Worm (Caenorhabditis elegans): ENCODE data around the gene fos-1.

- TF ChIP-seq tab-1 (GFP tag; IDR thresholded peaks at IDR 0.05) (no peak), flt-1 (GFP tag; IDR thresholded peaks at IDR 0.05) (no peak), T22C8.4 (GFP tag; IDR thresholded peaks at IDR 0.05) (no peak), ztf-23 (GFP tag; IDR thresholded peaks at IDR 0.05) (no peak), ref-1 (GFP tag; conservative IDR thresholded peaks at IDR 0.05) (no peak), ztf-29 (GFP tag; IDR thresholded peaks at IDR 0.05) (no peak)
Measured at ce11 chrV:5963092-5963491, 40.3 kb upstream of the fos-1 start.
